Worm (Caenorhabditis elegans) whole organism, L4/young adult: ENCODE data around the gene lin-8.

Experiments
- W03F9.2 ChIP-seq: fragments of 150-350 bp; optimal IDR thresholded peaks from 2 replicates; lab custom pipeline; 2014; ENCODE audit warnings: missing biosample characterization, missing genetic modification characterization
- dao-5 ChIP-seq: sonication (generic microtip); optimal IDR thresholded peaks from 2 replicates; lab custom pipeline; 2016; ENCODE audit warnings: missing genotype, missing genetic modification characterization, moderate library complexity, missing compliant biosample characterization
- him-1 ChIP-seq: sonication (generic microtip); optimal IDR thresholded peaks from 2 replicates; lab custom pipeline; 2016; ENCODE audit warnings: missing genotype, missing genetic modification reagents, missing genetic modification characterization, missing compliant biosample characterization

ce11 chrII:3065086-3065485 is 8.5 kb downstream of the lin-8 start:
- TF ChIP-seq W03F9.2 (tag; lab: Kevin White, UChicago) (no peak), him-1 (tag; lab: Kevin White, UChicago) (no peak), dao-5 (no peak)
